Fruit fly (Drosophila melanogaster) whole organism, embryonic: ENCODE data around the gene Hex-t2.

Experiments used
- CG1024 ChIP-seq: fragments of 200-800 bp; sonication (Bioruptor generic); IDR thresholded peaks from 2 replicates; pipeline ENCODE4 v1.3.6; 2022; ENCODE audit warnings: missing biosample characterization, missing genetic modification characterization
- CG10959 ChIP-seq: fragments of 200-800 bp; sonication (Bioruptor generic); IDR thresholded peaks from 2 replicates; pipeline ENCODE4 v1.3.6; 2022; ENCODE audit warnings: missing biosample characterization, missing genetic modification characterization
- CG11504 ChIP-seq: fragments of 200-800 bp; sonication (Bioruptor generic); optimal IDR thresholded peaks from 3 replicates; lab custom pipeline; 2019; ENCODE audit warnings: missing biosample characterization, mild to moderate bottlenecking, missing genetic modification characterization, moderate library complexity
- CG13287 ChIP-seq: fragments of 200-800 bp; sonication (Bioruptor generic); IDR thresholded peaks from 2 replicates; pipeline ENCODE4 v1.3.6; 2022; ENCODE audit warnings: missing biosample characterization, missing genetic modification characterization; ENCODE audit not compliant: partially characterized antibody
- CG17361 ChIP-seq: fragments of 200-800 bp; sonication (Bioruptor generic); IDR thresholded peaks from 3 replicates; pipeline ENCODE4 v1.3.6; 2022; ENCODE audit warnings: missing biosample characterization, missing genetic modification characterization
- CG17829 ChIP-seq: fragments of 200-800 bp; optimal IDR thresholded peaks from 2 replicates; lab custom pipeline; 2019; ENCODE audit warnings: missing biosample characterization, mild to moderate bottlenecking, missing genetic modification characterization, moderate library complexity
- CG1792 ChIP-seq: fragments of 200-800 bp; sonication (Bioruptor generic); optimal IDR thresholded peaks from 2 replicates; lab custom pipeline; 2016; ENCODE audit warnings: missing biosample characterization, missing genetic modification characterization
- CG18764 ChIP-seq: fragments of 200-800 bp; sonication (Bioruptor generic); optimal IDR thresholded peaks from 3 replicates; lab custom pipeline; 2016; ENCODE audit warnings: missing biosample characterization, missing genetic modification characterization
- CG2875 ChIP-seq: fragments of 200-800 bp; sonication (Bioruptor generic); optimal IDR thresholded peaks from 2 replicates; lab custom pipeline; 2017; ENCODE audit warnings: missing biosample characterization, mild to moderate bottlenecking, missing genetic modification characterization, missing genetic modification reagents
- CG32767 ChIP-seq: fragments of 200-800 bp; sonication (Bioruptor generic); IDR thresholded peaks from 2 replicates; pipeline ENCODE4 v1.3.6; 2022; ENCODE audit warnings: missing biosample characterization, missing genetic modification characterization
- CG32772 ChIP-seq: fragments of 200-800 bp; sonication (Bioruptor generic); IDR thresholded peaks from 2 replicates; pipeline ENCODE4 v1.3.6; 2022; ENCODE audit warnings: missing biosample characterization, missing genetic modification characterization
- CG4820 ChIP-seq: fragments of 200-800 bp; sonication (Bioruptor generic); optimal IDR thresholded peaks from 3 replicates; lab custom pipeline; 2016; ENCODE audit warnings: missing biosample characterization, missing genetic modification characterization
- CG6765 ChIP-seq: fragments of 200-800 bp; sonication (Bioruptor generic); optimal IDR thresholded peaks from 3 replicates; lab custom pipeline; 2017; ENCODE audit warnings: missing biosample characterization, mild to moderate bottlenecking, missing genetic modification characterization
- CG7556 ChIP-seq: fragments of 200-800 bp; sonication (Bioruptor generic); optimal IDR thresholded peaks from 2 replicates; lab custom pipeline; 2017; ENCODE audit warnings: missing biosample characterization, mild to moderate bottlenecking, missing genetic modification characterization
- CG8359 ChIP-seq: fragments of 200-800 bp; sonication (Bioruptor generic); optimal IDR thresholded peaks from 2 replicates; lab custom pipeline; 2017; ENCODE audit warnings: missing biosample characterization, mild to moderate bottlenecking, missing genetic modification characterization, borderline replicate concordance
- CG8478 ChIP-seq: fragments of >200 bp; optimal IDR thresholded peaks from 2 replicates; lab custom pipeline; 2018
- CG8924 ChIP-seq: fragments of 200-800 bp; optimal IDR thresholded peaks from 3 replicates; lab custom pipeline; 2019; ENCODE audit warnings: missing biosample characterization, mild to moderate bottlenecking, missing genetic modification characterization, moderate library complexity
- D ChIP-seq, 2 experiments: fragments of 200-800 bp in 1 of 2; fragments of >200 bp in 1 of 2; sonication (Bioruptor generic) in 1 of 2; optimal IDR thresholded peaks; 2 replicates in 1 of 2; 3 replicates in 1 of 2; lab custom pipeline; 2017; ENCODE audit warnings: mild to moderate bottlenecking in 1 of 2, missing biosample characterization in 1 of 2, missing genetic modification characterization in 1 of 2, missing genetic modification reagents in 1 of 2
- Dek ChIP-seq: fragments of 200-800 bp; sonication (Bioruptor generic); optimal IDR thresholded peaks from 3 replicates; lab custom pipeline; 2019; ENCODE audit warnings: missing biosample characterization, mild to moderate bottlenecking, missing genetic modification characterization, moderate library complexity
- Dll ChIP-seq: fragments of 200-800 bp; sonication (Bioruptor generic); IDR thresholded peaks from 4 replicates; pipeline ENCODE4 v1.3.6; 2022; ENCODE audit warnings: missing biosample characterization, missing genetic modification characterization; ENCODE audit not compliant: partially characterized antibody
- Dp ChIP-seq: fragments of 200-800 bp; sonication (Bioruptor generic); optimal IDR thresholded peaks from 2 replicates; lab custom pipeline; 2018; ENCODE audit warnings: missing biosample characterization, mild to moderate bottlenecking, missing genetic modification characterization, moderate library complexity
- H2.0 ChIP-seq: fragments of 200-800 bp; sonication (Bioruptor generic); IDR thresholded peaks from 2 replicates; pipeline ENCODE4 v1.3.6; 2022; ENCODE audit warnings: missing biosample characterization, missing genetic modification characterization
- HHEX ChIP-seq: fragments of 200-800 bp; sonication (Bioruptor generic); optimal IDR thresholded peaks from 3 replicates; lab custom pipeline; 2017; ENCODE audit warnings: missing biosample characterization, mild to moderate bottlenecking, missing genetic modification characterization, missing genetic modification reagents
- Lim3 ChIP-seq: fragments of 200-800 bp; sonication (Bioruptor generic); IDR thresholded peaks from 2 replicates; pipeline ENCODE4 v1.3.6; 2022; ENCODE audit warnings: missing biosample characterization, missing genetic modification characterization
- MESR4 ChIP-seq: fragments of 200-800 bp; sonication (Bioruptor generic); optimal IDR thresholded peaks from 2 replicates; lab custom pipeline; 2018; ENCODE audit warnings: missing biosample characterization, mild to moderate bottlenecking, missing genetic modification characterization, moderate library complexity
- Mad ChIP-seq: fragments of 200-800 bp; sonication (Bioruptor generic); optimal IDR thresholded peaks from 2 replicates; lab custom pipeline; 2016; ENCODE audit warnings: missing biosample characterization, missing genetic modification characterization
- NC2β ChIP-seq: fragments of 200-800 bp; sonication (Bioruptor generic); optimal IDR thresholded peaks from 2 replicates; lab custom pipeline; 2016; ENCODE audit warnings: missing biosample characterization, missing genetic modification characterization
- Ptx1 ChIP-seq: fragments of 200-800 bp; sonication (Bioruptor generic); IDR thresholded peaks from 2 replicates; pipeline ENCODE4 v1.3.6; 2022; ENCODE audit warnings: missing biosample characterization, missing genetic modification characterization
- Scr ChIP-seq: fragments of 200-800 bp; sonication (Bioruptor generic); IDR thresholded peaks from 2 replicates; pipeline ENCODE4 v1.3.6; 2022; ENCODE audit warnings: missing biosample characterization, missing genetic modification characterization; ENCODE audit not compliant: partially characterized antibody
- Tbp ChIP-seq: fragments of >200 bp; optimal IDR thresholded peaks from 2 replicates; lab custom pipeline; 2018; ENCODE audit warnings: missing biosample characterization, missing genetic modification characterization
- Xbp1 ChIP-seq: fragments of 200-800 bp; sonication (Bioruptor generic); optimal IDR thresholded peaks from 3 replicates; lab custom pipeline; 2016; ENCODE audit warnings: missing biosample characterization, mild to moderate bottlenecking, missing genetic modification characterization
- al ChIP-seq: fragments of 200-800 bp; sonication (Bioruptor generic); IDR thresholded peaks from 2 replicates; pipeline ENCODE4 v1.3.6; 2022; ENCODE audit warnings: missing biosample characterization, missing genetic modification characterization
- cas ChIP-seq: fragments of 200-800 bp; sonication (Bioruptor generic); IDR thresholded peaks from 2 replicates; pipeline ENCODE4 v1.3.6; 2022; ENCODE audit warnings: missing biosample characterization, missing genetic modification characterization
- corto ChIP-seq: fragments of 200-800 bp; sonication (Bioruptor generic); optimal IDR thresholded peaks from 2 replicates; lab custom pipeline; 2016; ENCODE audit warnings: missing biosample characterization, mild to moderate bottlenecking, missing genetic modification characterization, moderate library complexity
- crc ChIP-seq: fragments of 200-800 bp; sonication (Bioruptor generic); optimal IDR thresholded peaks from 2 replicates; lab custom pipeline; 2016; ENCODE audit warnings: missing biosample characterization, missing genetic modification characterization
- dimm ChIP-seq: fragments of 200-800 bp; sonication (Bioruptor generic); IDR thresholded peaks from 2 replicates; pipeline ENCODE4 v1.3.6; 2022; ENCODE audit warnings: missing biosample characterization, missing genetic modification characterization
- disco-r ChIP-seq: fragments of 200-800 bp; sonication (Bioruptor generic); optimal IDR thresholded peaks from 2 replicates; lab custom pipeline; 2016; ENCODE audit warnings: missing biosample characterization, missing genetic modification characterization
- dysf ChIP-seq: fragments of 200-800 bp; sonication (Bioruptor generic); IDR thresholded peaks from 3 replicates; pipeline ENCODE4 v1.3.6; 2022; ENCODE audit warnings: missing biosample characterization, missing genetic modification characterization
- gem ChIP-seq: fragments of 200-800 bp; sonication (Bioruptor generic); optimal IDR thresholded peaks from 2 replicates; lab custom pipeline; 2019; ENCODE audit warnings: missing biosample characterization, mild to moderate bottlenecking, missing genetic modification characterization, moderate library complexity
- ham ChIP-seq: fragments of 200-800 bp; sonication (Bioruptor generic); IDR thresholded peaks from 2 replicates; pipeline ENCODE4 v1.3.6; 2022; ENCODE audit warnings: missing biosample characterization, missing genetic modification characterization
- hbn ChIP-seq: fragments of 200-800 bp; sonication (Bioruptor generic); IDR thresholded peaks from 2 replicates; pipeline ENCODE4 v1.3.6; 2022; ENCODE audit warnings: missing biosample characterization, missing genetic modification characterization; ENCODE audit not compliant: partially characterized antibody
- hkb ChIP-seq, 2 experiments: fragments of 200-800 bp in 1 of 2; fragments of >200 bp in 1 of 2; sonication (Bioruptor generic) in 1 of 2; IDR thresholded peaks in 1 of 2; optimal IDR thresholded peaks in 1 of 2; 2 replicates each; pipeline versions ENCODE4 v1.3.6 to Lab custom; 2017 to 2022; ENCODE audit warnings: missing biosample characterization in 1 of 2, missing genetic modification characterization in 1 of 2
- jing ChIP-seq: fragments of 200-800 bp; sonication (Bioruptor generic); optimal IDR thresholded peaks from 2 replicates; lab custom pipeline; 2018; ENCODE audit warnings: missing biosample characterization, mild to moderate bottlenecking, missing genetic modification characterization
- jumu ChIP-seq: fragments of 200-800 bp; sonication (Bioruptor generic); optimal IDR thresholded peaks from 3 replicates; lab custom pipeline; 2016; ENCODE audit warnings: missing biosample characterization, missing genetic modification characterization
- lbe ChIP-seq: fragments of 200-800 bp; sonication (Bioruptor generic); optimal IDR thresholded peaks from 2 replicates; lab custom pipeline; 2016; ENCODE audit warnings: missing biosample characterization, mild to moderate bottlenecking, missing genetic modification characterization
- nmo ChIP-seq: fragments of 200-800 bp; sonication (Bioruptor generic); optimal IDR thresholded peaks from 2 replicates; lab custom pipeline; 2018; ENCODE audit warnings: missing biosample characterization, mild to moderate bottlenecking, missing genetic modification characterization, moderate library complexity
- pnt ChIP-seq: fragments of 200-800 bp; sonication (Bioruptor generic); optimal IDR thresholded peaks from 3 replicates; lab custom pipeline; 2016; ENCODE audit warnings: missing biosample characterization, missing genetic modification characterization
- sim ChIP-seq: fragments of 200-800 bp; sonication (Bioruptor generic); IDR thresholded peaks from 2 replicates; pipeline ENCODE4 v1.3.6; 2022; ENCODE audit warnings: missing biosample characterization, missing genetic modification characterization
- slbo ChIP-seq: fragments of 200-800 bp; sonication (Bioruptor generic); IDR thresholded peaks from 2 replicates; pipeline ENCODE4 v1.3.6; 2022; ENCODE audit warnings: missing biosample characterization, missing genetic modification characterization
- sna ChIP-seq: fragments of 200-800 bp; sonication (Bioruptor generic); IDR thresholded peaks from 2 replicates; pipeline ENCODE4 v1.3.6; 2022; ENCODE audit warnings: missing biosample characterization, missing genetic modification characterization; ENCODE audit not compliant: partially characterized antibody
- ttk ChIP-seq: fragments of 200-800 bp; sonication (Bioruptor generic); IDR thresholded peaks from 2 replicates; pipeline ENCODE4 v2.1.2; 2022; ENCODE audit warnings: missing biosample characterization, missing genetic modification characterization

Hex-t2 gene

dm6 chr3R:26499136-26499535 lies 48.7 kb downstream of the Hex-t2 start (continued):
- TF ChIP-seq disco-r (GFP tag; lab: Kevin White, UChicago): no peak
- TF ChIP-seq jing (GFP tag; lab: Kevin White, UChicago): no peak
- no peak for TF ChIP-seq CG1024 (GFP tag; lab: Robert Waterston, UW)
- TF ChIP-seq CG8924 (tag; lab: Kevin White, UChicago): no peak
- no peak for TF ChIP-seq CG32772 (GFP tag; lab: Robert Waterston, UW)
- peak; percentile 62 for TF ChIP-seq CG11504 (tag; lab: Kevin White, UChicago)
- TF ChIP-seq sna: no peak
- no peak for TF ChIP-seq CG2875 (GFP tag; lab: Kevin White, UChicago)
- peak; percentile 54 for TF ChIP-seq corto
- TF ChIP-seq cas: no peak
- peak; percentile 3 for TF ChIP-seq Xbp1
- no peak for TF ChIP-seq Lim3
- TF ChIP-seq Scr (GFP tag; lab: Robert Waterston, UW): no peak
- no peak for TF ChIP-seq dimm (GFP tag; lab: Robert Waterston, UW)
- no peak for TF ChIP-seq CG13287 (GFP tag; lab: Robert Waterston, UW)
- TF ChIP-seq NC2β: no peak
- 0 out of 2 replicates have a peak, but pooled peaks have one; percentile 32 for TF ChIP-seq ttk
- no peak for TF ChIP-seq CG6765 (GFP tag; lab: Kevin White, UChicago)
- no peak for TF ChIP-seq D (optimal IDR thresholded peaks at IDR 0.05; lab: Kevin White, UChicago)
- no peak for TF ChIP-seq D (GFP tag; optimal IDR thresholded peaks at IDR 0.05; lab: Kevin White, UChicago)
- TF ChIP-seq pnt: no peak
- TF ChIP-seq ham: no peak
- TF ChIP-seq al (GFP tag; lab: Robert Waterston, UW): no peak
- TF ChIP-seq MESR4: no peak
- TF ChIP-seq CG17361 (GFP tag; lab: Robert Waterston, UW): no peak
- TF ChIP-seq CG8359 (GFP tag; lab: Kevin White, UChicago): no peak
- TF ChIP-seq Tbp: no peak
- TF ChIP-seq jumu (GFP tag; lab: Kevin White, UChicago): no peak
- TF ChIP-seq nmo (GFP tag; lab: Kevin White, UChicago): peak; percentile 8
- no peak for TF ChIP-seq CG8478
- TF ChIP-seq lbe (GFP tag; lab: Kevin White, UChicago): peak; percentile 36
- no peak for TF ChIP-seq H2.0 (GFP tag; lab: Robert Waterston, UW)
- no peak for TF ChIP-seq Dek (tag; lab: Kevin White, UChicago)
- TF ChIP-seq CG10959 (GFP tag; lab: Robert Waterston, UW): no peak
- TF ChIP-seq CG4820: peak; percentile 13
- TF ChIP-seq gem (tag; lab: Kevin White, UChicago): peak; percentile 49
- TF ChIP-seq hkb (optimal IDR thresholded peaks at IDR 0.05; lab: Kevin White, UChicago): no peak
- TF ChIP-seq hkb (GFP tag; IDR thresholded peaks at IDR 0.05; lab: Robert Waterston, UW): peak; percentile 36; the same call in 1 of the 2 replicates
- no peak for TF ChIP-seq CG1792
- TF ChIP-seq HHEX: no peak
- TF ChIP-seq sim (GFP tag; lab: Robert Waterston, UW): no peak
- TF ChIP-seq CG18764 (GFP tag; lab: Kevin White, UChicago): no peak
- no peak for TF ChIP-seq Dll
- 0 out of 2 replicates have a peak, but pooled peaks have one; percentile 21 for TF ChIP-seq slbo (GFP tag; lab: Robert Waterston, UW)
- TF ChIP-seq crc (GFP tag; lab: Kevin White, UChicago): no peak
- TF ChIP-seq CG17829: peak; percentile 7
- TF ChIP-seq CG32767: no peak
- TF ChIP-seq Dp (GFP tag; lab: Kevin White, UChicago): no peak
- TF ChIP-seq dysf (GFP tag; lab: Robert Waterston, UW): peak; percentile 31; the same call in 1 of the 3 replicates
- TF ChIP-seq hbn (GFP tag; lab: Robert Waterston, UW): no peak
- no peak for TF ChIP-seq Mad (GFP tag; lab: Kevin White, UChicago)
- TF ChIP-seq CG7556 (GFP tag; lab: Kevin White, UChicago): peak; percentile 21
- 0 out of 2 replicates have a peak, but pooled peaks have one; percentile 44 for TF ChIP-seq Ptx1
